Worm (Caenorhabditis elegans): Measurements from ENCODE around the gene wdr-5.1.

ce11 chrIII:3713163-3713562, 8.1 kb downstream of the wdr-5.1 start, which contains the start of gene nrde-1:
- TF ChIP-seq elt-3 (tag; optimal IDR thresholded peaks at IDR 0.05) (no peak), ztf-11 (tag; optimal IDR thresholded peaks at IDR 0.05) (no peak), snpc-4 (tag; optimal IDR thresholded peaks at IDR 0.05) (no peak), nhr-77 (tag; optimal IDR thresholded peaks at IDR 0.05) (no peak), lsy-2 (tag; optimal IDR thresholded peaks at IDR 0.05) (no peak), nhr-10 (tag; optimal IDR thresholded peaks at IDR 0.05) (no peak)

All from whole organism, L2 larva.